Worm (Caenorhabditis elegans): ENCODE data around the gene F15E6.6.
"Not testable (repeated sequence)": the region's sequence is repeated elsewhere in the genome, so short reads cannot be mapped to it uniquely, and the experiment has no call there.

DNA sequence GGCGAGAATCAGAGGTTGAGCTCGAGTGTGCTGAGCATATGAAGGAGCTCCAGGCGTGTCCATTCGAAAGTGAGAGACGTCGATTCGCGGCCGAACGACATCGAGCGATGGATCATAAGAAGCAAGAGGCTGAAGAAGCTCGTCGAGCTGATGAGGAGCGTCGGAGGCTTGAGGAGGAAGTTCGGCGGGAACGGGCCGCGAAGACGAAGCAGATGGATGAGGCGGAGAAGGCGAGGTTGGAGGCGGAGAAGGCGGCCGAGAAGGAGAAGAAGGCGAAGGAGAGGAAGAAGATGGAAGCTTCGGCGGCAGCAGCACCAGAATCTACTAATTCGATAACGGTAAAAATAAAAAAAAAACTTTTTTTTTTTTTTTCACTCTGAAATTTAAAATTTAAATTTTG is 29.2 kb upstream of the F15E6.6 start:
- not testable (repeated sequence) for TF ChIP-seq Y79H2A.3 (GFP tag; conservative IDR thresholded peaks at IDR 0.05); ceh-40 (GFP tag; IDR thresholded peaks at IDR 0.05); ama-1 (optimal IDR thresholded peaks at IDR 0.05); ama-1 (GFP tag; optimal IDR thresholded peaks at IDR 0.05); lin-26 (GFP tag; IDR thresholded peaks at IDR 0.05); madf-3 (GFP tag; IDR thresholded peaks at IDR 0.05); nhr-27 (tag; optimal IDR thresholded peaks at IDR 0.05); snpc-4 (GFP tag; optimal IDR thresholded peaks at IDR 0.05); snpc-4 (tag; optimal IDR thresholded peaks at IDR 0.05); pha-4 (tag; optimal IDR thresholded peaks at IDR 0.05)

All from whole organism, young adult.